Worm (Caenorhabditis elegans) whole organism, L4 larva: Measurements from ENCODE around the gene C03B1.10.

Experiments
- F44E2.7 ChIP-seq: fragments of 200-800 bp; sonication (Bioruptor generic); IDR thresholded peaks from 2 replicates; pipeline ENCODE4 v2.1.2; 2022; ENCODE audit warnings: missing genetic modification characterization, missing compliant biosample characterization
- sdz-12 ChIP-seq: fragments of 200-800 bp; sonication (Bioruptor generic); optimal IDR thresholded peaks from 2 replicates; lab custom pipeline; 2018; ENCODE audit warnings: mild to moderate bottlenecking, missing genetic modification characterization, missing compliant biosample characterization
- unc-130 ChIP-seq: sonication (generic microtip); optimal IDR thresholded peaks from 2 replicates; lab custom pipeline; 2016; ENCODE audit warnings: missing genetic modification reagents, missing genetic modification characterization, missing compliant biosample characterization
- zfp-3 ChIP-seq: fragments of 200-800 bp; sonication (Bioruptor generic); conservative IDR thresholded peaks from 2 replicates; pipeline ENCODE4 v1.3.6; 2022; ENCODE audit warnings: missing genetic modification reagents, missing genetic modification characterization, missing compliant biosample characterization

ce11 chrX:6345785-6346184 is 11.9 kb downstream of the C03B1.10 start:
- TF ChIP-seq F44E2.7 (GFP tag; lab: Robert Waterston, UW) (no peak), sdz-12 (no peak), zfp-3 (GFP tag; lab: Robert Waterston, UW) (no peak), unc-130 (no peak)
